Worm (Caenorhabditis elegans) whole organism, L2 larva: ENCODE results near the gene str-156.

ENCODE experiments used
- ama-1 ChIP-seq: fragments of 150-350 bp; optimal IDR thresholded peaks from 2 replicates; lab custom pipeline; 2018; ENCODE audit warnings: inconsistent platforms
- lsy-2 ChIP-seq, 2 experiments: fragments of 150-350 bp in 1 of 2; sonication (generic microtip) in 1 of 2; optimal IDR thresholded peaks; 2 replicates each; lab custom pipeline; 2014 to 2017; ENCODE audit warnings: missing biosample characterization in 2 of 2, missing genetic modification characterization in 2 of 2
- mdl-1 ChIP-seq, 2 experiments: fragments of 150-350 bp in 1 of 2; sonication (generic microtip) in 1 of 2; optimal IDR thresholded peaks; 2 replicates each; lab custom pipeline; 2017; ENCODE audit warnings: missing biosample characterization in 2 of 2, missing genetic modification characterization in 2 of 2

- TF ChIP-seq mdl-1 (tag; optimal IDR thresholded peaks at IDR 0.05; lab: Kevin White, UChicago), result no peak
- no peak for TF ChIP-seq lsy-2 (tag; optimal IDR thresholded peaks at IDR 0.05; lab: Kevin White, UChicago)
- no peak for TF ChIP-seq ama-1
These were observed 7.5 kb upstream of the str-156 start, which contains the start of gene T08B6.4 for ce11 chrIV:4905645-4906135.
